Fruit fly (Drosophila melanogaster) whole organism, embryonic: ENCODE results near the gene CG5850.
A peak's percentile ranks its signal among the peaks of the same experiment; 100 is the strongest.

ENCODE experiments used
- Aef1 ChIP-seq: fragments of 200-800 bp; sonication (Bioruptor generic); IDR thresholded peaks from 3 replicates; pipeline ENCODE4 v1.3.6; 2022; ENCODE audit warnings: missing biosample characterization, missing genetic modification characterization
- Bgb ChIP-seq: fragments of 200-800 bp; sonication (Bioruptor generic); IDR thresholded peaks from 2 replicates; pipeline ENCODE4 v1.3.6; 2022; ENCODE audit warnings: missing biosample characterization, missing genetic modification characterization; ENCODE audit not compliant: partially characterized antibody
- BtbVII ChIP-seq: fragments of 200-800 bp; sonication (Bioruptor generic); optimal IDR thresholded peaks from 3 replicates; lab custom pipeline; 2017; ENCODE audit warnings: missing biosample characterization, mild to moderate bottlenecking, missing genetic modification characterization
- CG10321 ChIP-seq: fragments of 200-800 bp; sonication (Bioruptor generic); IDR thresholded peaks from 2 replicates; pipeline ENCODE4 v1.3.6; 2022; ENCODE audit warnings: missing biosample characterization, missing genetic modification characterization
- CG12219 ChIP-seq: fragments of 200-800 bp; sonication (Bioruptor generic); optimal IDR thresholded peaks from 3 replicates; lab custom pipeline; 2018; ENCODE audit warnings: missing biosample characterization, mild to moderate bottlenecking, missing genetic modification characterization
- CG13624 ChIP-seq: fragments of 200-800 bp; sonication (Bioruptor generic); optimal IDR thresholded peaks from 2 replicates; lab custom pipeline; 2016; ENCODE audit warnings: missing biosample characterization, missing genetic modification characterization
- CG15514 ChIP-seq: fragments of 200-800 bp; sonication (Bioruptor generic); optimal IDR thresholded peaks from 3 replicates; lab custom pipeline; 2017; ENCODE audit warnings: missing biosample characterization, missing genetic modification characterization, mild to moderate bottlenecking, moderate library complexity, missing genetic modification reagents
- CG15696 ChIP-seq: fragments of 200-800 bp; sonication (Bioruptor generic); optimal IDR thresholded peaks from 2 replicates; lab custom pipeline; 2019; ENCODE audit warnings: missing biosample characterization, mild to moderate bottlenecking, missing genetic modification characterization, moderate library complexity
- CG16779 ChIP-seq: fragments of 200-800 bp; sonication (Bioruptor generic); IDR thresholded peaks from 2 replicates; pipeline ENCODE4 v1.3.6; 2022; ENCODE audit warnings: missing biosample characterization, missing genetic modification characterization
- CG17359 ChIP-seq: fragments of 200-800 bp; sonication (Bioruptor generic); optimal IDR thresholded peaks from 3 replicates; lab custom pipeline; 2018; ENCODE audit warnings: missing biosample characterization, mild to moderate bottlenecking, missing genetic modification characterization, moderate library complexity
- CG18619 ChIP-seq: fragments of 200-800 bp; sonication (Bioruptor generic); optimal IDR thresholded peaks from 3 replicates; lab custom pipeline; 2017; ENCODE audit warnings: missing biosample characterization, mild to moderate bottlenecking, missing genetic modification characterization
- CG2199 ChIP-seq: fragments of 200-800 bp; sonication (Bioruptor generic); IDR thresholded peaks from 3 replicates; pipeline ENCODE4 v1.3.6; 2022; ENCODE audit warnings: missing biosample characterization, missing genetic modification characterization
- CG30020 ChIP-seq: fragments of 200-800 bp; optimal IDR thresholded peaks from 2 replicates; lab custom pipeline; 2019; ENCODE audit warnings: missing biosample characterization, mild to moderate bottlenecking, missing genetic modification characterization, moderate library complexity
- CG31365 ChIP-seq: fragments of 200-800 bp; sonication (Bioruptor generic); optimal IDR thresholded peaks from 2 replicates; lab custom pipeline; 2018; ENCODE audit warnings: missing biosample characterization, mild to moderate bottlenecking, missing genetic modification characterization
- CG4360 ChIP-seq: fragments of 200-800 bp; sonication (Bioruptor generic); IDR thresholded peaks from 2 replicates; pipeline ENCODE4 v1.3.6; 2022; ENCODE audit warnings: missing biosample characterization, missing genetic modification characterization
- CG43689 ChIP-seq: fragments of 200-800 bp; sonication (Bioruptor generic); IDR thresholded peaks from 2 replicates; pipeline ENCODE4 v1.3.6; 2022; ENCODE audit warnings: missing biosample characterization, missing genetic modification characterization
- CG4707 ChIP-seq: fragments of 200-800 bp; sonication (Bioruptor generic); optimal IDR thresholded peaks from 2 replicates; lab custom pipeline; 2018; ENCODE audit warnings: missing biosample characterization, mild to moderate bottlenecking, missing genetic modification characterization, moderate library complexity
- CG6654 ChIP-seq: fragments of 200-800 bp; sonication (Bioruptor generic); optimal IDR thresholded peaks from 2 replicates; lab custom pipeline; 2017; ENCODE audit warnings: missing biosample characterization, mild to moderate bottlenecking, missing genetic modification characterization
- CG7987 ChIP-seq: fragments of 200-800 bp; sonication (Bioruptor generic); optimal IDR thresholded peaks from 2 replicates; lab custom pipeline; 2018; ENCODE audit warnings: missing biosample characterization, mild to moderate bottlenecking, missing genetic modification characterization, moderate library complexity
- CG8924 ChIP-seq: fragments of 200-800 bp; optimal IDR thresholded peaks from 3 replicates; lab custom pipeline; 2019; ENCODE audit warnings: missing biosample characterization, mild to moderate bottlenecking, missing genetic modification characterization, moderate library complexity
- CG9932 ChIP-seq: fragments of 200-800 bp; sonication (Bioruptor generic); IDR thresholded peaks from 2 replicates; pipeline ENCODE4 v1.3.6; 2022; ENCODE audit warnings: missing biosample characterization, missing genetic modification characterization
- Dref ChIP-seq: fragments of 200-800 bp; sonication (Bioruptor generic); IDR thresholded peaks from 2 replicates; pipeline ENCODE4 v1.3.6; 2022; ENCODE audit warnings: missing biosample characterization, missing genetic modification characterization
- E2f2 ChIP-seq: fragments of 200-800 bp; sonication (Bioruptor generic); IDR thresholded peaks from 2 replicates; pipeline ENCODE4 v1.3.6; 2022; ENCODE audit warnings: missing biosample characterization, missing genetic modification characterization
- Ets97D ChIP-seq: fragments of 200-800 bp; sonication (Bioruptor generic); optimal IDR thresholded peaks from 3 replicates; lab custom pipeline; 2016; ENCODE audit warnings: missing biosample characterization, missing genetic modification characterization
- Fer1 ChIP-seq: fragments of 200-800 bp; sonication (Bioruptor generic); optimal IDR thresholded peaks from 2 replicates; lab custom pipeline; 2017; ENCODE audit warnings: missing biosample characterization, mild to moderate bottlenecking, missing genetic modification characterization
- Hr78 ChIP-seq, 2 experiments: fragments of 200-800 bp in 1 of 2; fragments of >200 bp in 1 of 2; sonication (Bioruptor generic) in 1 of 2; optimal IDR thresholded peaks; 2 replicates each; lab custom pipeline; 2017 to 2019; ENCODE audit warnings: missing biosample characterization in 2 of 2, missing genetic modification characterization in 2 of 2, mild to moderate bottlenecking in 1 of 2, moderate library complexity in 1 of 2
- Rfx ChIP-seq: fragments of 200-800 bp; sonication (Bioruptor generic); IDR thresholded peaks from 2 replicates; pipeline ENCODE4 v1.3.6; 2022; ENCODE audit warnings: missing biosample characterization, missing genetic modification characterization
- YL-1 ChIP-seq: fragments of 200-800 bp; sonication (Bioruptor generic); optimal IDR thresholded peaks from 3 replicates; lab custom pipeline; 2017; ENCODE audit warnings: missing biosample characterization, mild to moderate bottlenecking, missing genetic modification characterization
- cad ChIP-seq: fragments of >200 bp; optimal IDR thresholded peaks from 2 replicates; lab custom pipeline; 2017; ENCODE audit warnings: missing biosample characterization, missing genetic modification characterization
- cato ChIP-seq: fragments of 200-800 bp; sonication (Bioruptor generic); optimal IDR thresholded peaks from 2 replicates; lab custom pipeline; 2016; ENCODE audit warnings: missing biosample characterization, missing genetic modification characterization, borderline replicate concordance
- chm ChIP-seq: fragments of 200-800 bp; sonication (Bioruptor generic); IDR thresholded peaks from 2 replicates; pipeline ENCODE4 v1.3.6; 2022; ENCODE audit warnings: missing biosample characterization, missing genetic modification characterization
- ci ChIP-seq: fragments of 200-800 bp; sonication (Bioruptor generic); IDR thresholded peaks from 3 replicates; pipeline ENCODE4 v1.3.6; 2022; ENCODE audit warnings: missing biosample characterization, missing genetic modification characterization
- corto ChIP-seq: fragments of 200-800 bp; sonication (Bioruptor generic); optimal IDR thresholded peaks from 2 replicates; lab custom pipeline; 2016; ENCODE audit warnings: missing biosample characterization, mild to moderate bottlenecking, missing genetic modification characterization, moderate library complexity
- en ChIP-seq: fragments of 200-800 bp; sonication (Bioruptor generic); optimal IDR thresholded peaks from 2 replicates; lab custom pipeline; 2016; ENCODE audit warnings: missing biosample characterization, missing genetic modification characterization
- gce ChIP-seq: fragments of 200-800 bp; sonication (Bioruptor generic); IDR thresholded peaks from 3 replicates; pipeline ENCODE4 v1.3.6; 2022; ENCODE audit warnings: missing biosample characterization, missing genetic modification characterization
- gcm ChIP-seq: fragments of 200-800 bp; sonication (Bioruptor generic); optimal IDR thresholded peaks from 2 replicates; lab custom pipeline; 2019; ENCODE audit warnings: missing biosample characterization, mild to moderate bottlenecking, missing genetic modification characterization, moderate library complexity
- grn ChIP-seq: fragments of 200-800 bp; sonication (Bioruptor generic); optimal IDR thresholded peaks from 3 replicates; lab custom pipeline; 2017; ENCODE audit warnings: missing biosample characterization, missing genetic modification characterization
- nerfin-1 ChIP-seq: fragments of 200-800 bp; sonication (Bioruptor generic); optimal IDR thresholded peaks from 3 replicates; lab custom pipeline; 2019; ENCODE audit warnings: missing biosample characterization, mild to moderate bottlenecking, missing genetic modification characterization, moderate library complexity
- sim ChIP-seq: fragments of 200-800 bp; sonication (Bioruptor generic); IDR thresholded peaks from 2 replicates; pipeline ENCODE4 v1.3.6; 2022; ENCODE audit warnings: missing biosample characterization, missing genetic modification characterization
- slbo ChIP-seq: fragments of 200-800 bp; sonication (Bioruptor generic); IDR thresholded peaks from 2 replicates; pipeline ENCODE4 v1.3.6; 2022; ENCODE audit warnings: missing biosample characterization, missing genetic modification characterization
- tll ChIP-seq, 2 experiments: fragments of 200-800 bp in 1 of 2; fragments of >200 bp in 1 of 2; sonication (Bioruptor generic) in 1 of 2; optimal IDR thresholded peaks; 2 replicates each; lab custom pipeline; 2017 to 2019; ENCODE audit warnings: missing biosample characterization in 2 of 2, missing genetic modification characterization in 2 of 2, mild to moderate bottlenecking in 1 of 2, moderate library complexity in 1 of 2
- wek ChIP-seq: fragments of 200-800 bp; sonication (Bioruptor generic); optimal IDR thresholded peaks from 3 replicates; lab custom pipeline; 2018; ENCODE audit warnings: missing biosample characterization, mild to moderate bottlenecking, missing genetic modification characterization, moderate library complexity

The CG5850 gene

dm6 chr2L:10002408-10003358 lies 38.9 kb upstream of the CG5850 start, which contains the start of the genes CG31875 and SoYb (continued):
- TF ChIP-seq Fer1 (GFP tag; lab: Kevin White, UChicago): no peak
- TF ChIP-seq CG2199 (GFP tag; lab: Robert Waterston, UW): 0 out of 3 replicates have a peak, but pooled peaks have one; percentile 65
- no peak for TF ChIP-seq chm (GFP tag; lab: Robert Waterston, UW)
- TF ChIP-seq CG4360 (GFP tag; lab: Robert Waterston, UW): no peak
- no peak for TF ChIP-seq wek (GFP tag; lab: Kevin White, UChicago)
- TF ChIP-seq CG30020 (tag; lab: Kevin White, UChicago): no peak
- no peak for TF ChIP-seq CG6654
- TF ChIP-seq grn (GFP tag; lab: Kevin White, UChicago): no peak
- TF ChIP-seq CG18619 (GFP tag; lab: Kevin White, UChicago): no peak
- TF ChIP-seq Aef1 (GFP tag; lab: Robert Waterston, UW): no peak
- TF ChIP-seq gcm (GFP tag; lab: Kevin White, UChicago): no peak
- no peak for TF ChIP-seq nerfin-1
- no peak for TF ChIP-seq gce (GFP tag; lab: Robert Waterston, UW)
- TF ChIP-seq cad (GFP tag; lab: Kevin White, UChicago): no peak
- TF ChIP-seq Rfx: no peak
- TF ChIP-seq Dref (GFP tag; lab: Robert Waterston, UW): peak; percentile 51
- no peak for TF ChIP-seq slbo (GFP tag; lab: Robert Waterston, UW)
- TF ChIP-seq CG16779: no peak
- TF ChIP-seq Bgb (GFP tag; lab: Robert Waterston, UW): no peak
- no peak for TF ChIP-seq CG31365 (tag; lab: Kevin White, UChicago)
- peak; percentile 5 for TF ChIP-seq corto (GFP tag; lab: Kevin White, UChicago)
- TF ChIP-seq CG8924 (tag; lab: Kevin White, UChicago): no peak
- no peak for TF ChIP-seq CG15696
- TF ChIP-seq E2f2 (GFP tag; lab: Robert Waterston, UW): 0 out of 2 replicates have a peak, but pooled peaks have one; percentile 34
- TF ChIP-seq CG13624: no peak
- TF ChIP-seq YL-1 (GFP tag; lab: Kevin White, UChicago): no peak
- TF ChIP-seq cato: no peak
- peak; percentile 29 for TF ChIP-seq CG7987 (GFP tag; lab: Kevin White, UChicago)
- no peak for TF ChIP-seq ci (GFP tag; lab: Robert Waterston, UW)
- no peak for TF ChIP-seq CG43689 (GFP tag; lab: Robert Waterston, UW)
- no peak for TF ChIP-seq CG9932 (GFP tag; lab: Robert Waterston, UW)
- no peak for TF ChIP-seq en (GFP tag; lab: Kevin White, UChicago)
- no peak for TF ChIP-seq CG17359 (tag; lab: Kevin White, UChicago)
- TF ChIP-seq CG15514: no peak
- no peak for TF ChIP-seq tll (GFP tag; optimal IDR thresholded peaks at IDR 0.05; lab: Kevin White, UChicago)
- TF ChIP-seq CG4707 (GFP tag; lab: Kevin White, UChicago): no peak
- peak; percentile 9 for TF ChIP-seq Ets97D (GFP tag; lab: Kevin White, UChicago)
- TF ChIP-seq CG10321 (GFP tag; lab: Robert Waterston, UW): no peak
- TF ChIP-seq sim (GFP tag; lab: Robert Waterston, UW): no peak
- TF ChIP-seq BtbVII (GFP tag; lab: Kevin White, UChicago): no peak
- no peak for TF ChIP-seq CG12219 (GFP tag; lab: Kevin White, UChicago)
- TF ChIP-seq Hr78 (GFP tag; optimal IDR thresholded peaks at IDR 0.05; lab: Kevin White, UChicago): no peak
